Worm (Caenorhabditis elegans) whole organism, young adult: ENCODE results near the gene rga-3.
A peak's percentile ranks its signal among the peaks of the same experiment; 100 is the strongest.

Experiments used
- D2030.7 ChIP-seq: fragments of 200-800 bp; sonication (Bioruptor generic); IDR thresholded peaks from 2 replicates; pipeline ENCODE4 v1.3.6; 2022; ENCODE audit warnings: missing genetic modification reagents, missing genetic modification characterization, missing compliant biosample characterization
- F23B12.7 ChIP-seq: sonication (generic microtip); optimal IDR thresholded peaks from 2 replicates; lab custom pipeline; 2017; ENCODE audit warnings: missing genetic modification characterization, mild to moderate bottlenecking, missing compliant biosample characterization, antibody characterized with exemption, moderate library complexity; ENCODE audit not compliant: insufficient read depth
- F49E8.2 ChIP-seq: sonication (generic microtip); optimal IDR thresholded peaks from 3 replicates; lab custom pipeline; 2017; ENCODE audit warnings: missing genetic modification characterization, mild to moderate bottlenecking, missing compliant biosample characterization, antibody characterized with exemption, moderate library complexity; ENCODE audit not compliant: insufficient read depth
- F52B5.7 ChIP-seq: sonication (generic microtip); optimal IDR thresholded peaks from 2 replicates; lab custom pipeline; 2016; ENCODE audit warnings: mild to moderate bottlenecking, missing genetic modification characterization, missing compliant biosample characterization
- F55B11.4 ChIP-seq: sonication (generic microtip); optimal IDR thresholded peaks from 2 replicates; lab custom pipeline; 2016; ENCODE audit warnings: missing compliant biosample characterization, missing genetic modification characterization, borderline replicate concordance; ENCODE audit not compliant: insufficient read depth
- F57A8.1 ChIP-seq: fragments of 200-800 bp; sonication (Bioruptor generic); optimal IDR thresholded peaks from 2 replicates; lab custom pipeline; 2018; ENCODE audit warnings: mild to moderate bottlenecking, missing genetic modification characterization, moderate library complexity, missing compliant biosample characterization
- K11D2.4 ChIP-seq: fragments of 200-800 bp; sonication (Bioruptor generic); IDR thresholded peaks from 2 replicates; pipeline ENCODE4 v1.3.6; 2022; ENCODE audit warnings: missing genetic modification reagents, missing genetic modification characterization, missing compliant biosample characterization
- T07F8.4 ChIP-seq: sonication (generic microtip); optimal IDR thresholded peaks from 2 replicates; lab custom pipeline; 2016; ENCODE audit warnings: mild to moderate bottlenecking, missing genetic modification characterization, moderate library complexity, missing compliant biosample characterization
- Y53F4B.3 ChIP-seq: fragments of 200-800 bp; sonication (Bioruptor generic); IDR thresholded peaks from 2 replicates; pipeline ENCODE4 v1.3.6; 2022; ENCODE audit warnings: missing genetic modification reagents, missing genetic modification characterization, missing compliant biosample characterization
- Y53G8AR.9 ChIP-seq: fragments of 200-800 bp; sonication (Bioruptor generic); conservative IDR thresholded peaks from 2 replicates; pipeline ENCODE4 v1.3.6; 2022; ENCODE audit warnings: missing genetic modification reagents, missing genetic modification characterization, missing compliant biosample characterization
- aptf-2 ChIP-seq: fragments of 200-800 bp; sonication (Bioruptor generic); conservative IDR thresholded peaks from 2 replicates; pipeline ENCODE4 v1.3.6; 2022; ENCODE audit warnings: missing genetic modification reagents, missing genetic modification characterization, missing compliant biosample characterization
- aptf-3 ChIP-seq: fragments of 200-800 bp; sonication (Bioruptor generic); IDR thresholded peaks from 2 replicates; pipeline ENCODE4 v1.3.6; 2022; ENCODE audit warnings: missing genetic modification characterization, missing compliant biosample characterization
- attf-5 ChIP-seq: fragments of 200-800 bp; sonication (Bioruptor generic); optimal IDR thresholded peaks from 2 replicates; lab custom pipeline; 2018; ENCODE audit warnings: mild to moderate bottlenecking, missing genetic modification characterization, missing compliant biosample characterization
- cebp-1 ChIP-seq, 2 experiments: fragments of 200-800 bp in 1 of 2; sonication (Bioruptor generic) in 1 of 2; sonication (generic microtip) in 1 of 2; IDR thresholded peaks in 1 of 2; optimal IDR thresholded peaks in 1 of 2; 2 replicates each; pipeline versions ENCODE4 v1.3.6 to Lab custom; 2017 to 2022; ENCODE audit warnings: missing compliant biosample characterization in 2 of 2, missing genetic modification characterization in 2 of 2, mild to moderate bottlenecking in 1 of 2, missing genetic modification reagents in 1 of 2, moderate library complexity in 1 of 2
- cebp-2 ChIP-seq: fragments of 200-800 bp; sonication (Bioruptor generic); IDR thresholded peaks from 2 replicates; pipeline ENCODE4 v1.3.6; 2022; ENCODE audit warnings: missing genetic modification characterization, missing compliant biosample characterization
- ceh-79 ChIP-seq: sonication (generic microtip); optimal IDR thresholded peaks from 2 replicates; lab custom pipeline; 2017; ENCODE audit warnings: mild to moderate bottlenecking, missing genetic modification characterization, missing compliant biosample characterization
- dox-1 ChIP-seq: fragments of 200-800 bp; sonication (Bioruptor generic); IDR thresholded peaks from 2 replicates; pipeline ENCODE4 v1.3.6; 2022; ENCODE audit warnings: missing genetic modification reagents, missing genetic modification characterization, missing compliant biosample characterization
- dpff-1 ChIP-seq: sonication (generic microtip); optimal IDR thresholded peaks from 2 replicates; lab custom pipeline; 2017; ENCODE audit warnings: mild to moderate bottlenecking, missing genetic modification characterization, missing compliant biosample characterization
- egl-18 ChIP-seq: fragments of 200-800 bp; sonication (Bioruptor generic); IDR thresholded peaks from 2 replicates; pipeline ENCODE4 v1.3.6; 2022; ENCODE audit warnings: missing genetic modification reagents, missing genetic modification characterization, missing compliant biosample characterization
- egl-44 ChIP-seq: fragments of 200-800 bp; sonication (Bioruptor generic); IDR thresholded peaks from 2 replicates; pipeline ENCODE4 v1.3.6; 2022; ENCODE audit warnings: missing genetic modification reagents, missing genetic modification characterization, missing compliant biosample characterization
- ekl-4 ChIP-seq: fragments of 200-800 bp; sonication (Bioruptor generic); IDR thresholded peaks from 2 replicates; pipeline ENCODE4 v1.3.6; 2022; ENCODE audit warnings: missing genetic modification reagents, missing genetic modification characterization, missing compliant biosample characterization
- fkh-3 ChIP-seq: sonication (generic microtip); optimal IDR thresholded peaks from 2 replicates; lab custom pipeline; 2016; ENCODE audit warnings: mild to moderate bottlenecking, missing genetic modification characterization, missing compliant biosample characterization
- hlh-12 ChIP-seq: sonication (generic microtip); optimal IDR thresholded peaks from 2 replicates; lab custom pipeline; 2016; ENCODE audit warnings: missing genetic modification characterization, missing compliant biosample characterization
- hlh-26 ChIP-seq: fragments of 200-800 bp; sonication (Bioruptor generic); conservative IDR thresholded peaks from 2 replicates; pipeline ENCODE4 v1.3.6; 2022; ENCODE audit warnings: missing genetic modification reagents, missing genetic modification characterization, missing compliant biosample characterization
- hmg-1.2 ChIP-seq: fragments of 200-800 bp; sonication (Bioruptor generic); IDR thresholded peaks from 2 replicates; pipeline ENCODE4 v1.3.6; 2022; ENCODE audit warnings: missing genetic modification reagents, missing genetic modification characterization, missing compliant biosample characterization
- hsf-1 ChIP-seq: fragments of 200-800 bp; sonication (Bioruptor generic); IDR thresholded peaks from 2 replicates; pipeline ENCODE4 v1.3.6; 2022; ENCODE audit warnings: missing genetic modification reagents, missing genetic modification characterization, missing compliant biosample characterization
- lin-35 ChIP-seq, 3 experiments: fragments of 150-350 bp in 2 of 3; sonication (generic microtip) in 1 of 3; optimal IDR thresholded peaks; 2 replicates each; lab custom pipeline; 2014 to 2018; ENCODE audit warnings: missing biosample characterization in 3 of 3, missing genetic modification characterization in 3 of 3, missing genetic modification reagents in 3 of 3
- lin-54 ChIP-seq: fragments of 200-800 bp; sonication (Bioruptor generic); optimal IDR thresholded peaks from 2 replicates; lab custom pipeline; 2018; ENCODE audit warnings: mild to moderate bottlenecking, missing genetic modification characterization, missing compliant biosample characterization
- lsy-27 ChIP-seq: sonication (generic microtip); optimal IDR thresholded peaks from 2 replicates; lab custom pipeline; 2017; ENCODE audit warnings: missing genetic modification characterization, mild to moderate bottlenecking, missing compliant biosample characterization, antibody characterized with exemption, missing genotype, borderline replicate concordance; ENCODE audit not compliant: insufficient read depth
- madf-10 ChIP-seq: sonication (generic microtip); optimal IDR thresholded peaks from 2 replicates; lab custom pipeline; 2016; ENCODE audit warnings: mild to moderate bottlenecking, missing genetic modification characterization, missing compliant biosample characterization
- madf-3 ChIP-seq: fragments of 200-800 bp; sonication (Bioruptor generic); IDR thresholded peaks from 2 replicates; pipeline ENCODE4 v1.3.6; 2022; ENCODE audit warnings: missing genetic modification reagents, missing genetic modification characterization, missing compliant biosample characterization
- madf-6 ChIP-seq: fragments of 200-800 bp; sonication (Bioruptor generic); IDR thresholded peaks from 2 replicates; pipeline ENCODE4 v1.3.6; 2022; ENCODE audit warnings: missing genetic modification reagents, missing genetic modification characterization, missing compliant biosample characterization
- mes-4 ChIP-seq: sonication (generic microtip); optimal IDR thresholded peaks from 2 replicates; lab custom pipeline; 2016; ENCODE audit warnings: missing genotype, missing genetic modification characterization, missing compliant biosample characterization
- nhr-80 ChIP-seq: sonication (generic microtip); optimal IDR thresholded peaks from 2 replicates; lab custom pipeline; 2016; ENCODE audit warnings: missing genetic modification characterization, missing compliant biosample characterization
- nhr-90 ChIP-seq: sonication (generic microtip); optimal IDR thresholded peaks from 2 replicates; lab custom pipeline; 2016; ENCODE audit warnings: missing genotype, mild to moderate bottlenecking, missing genetic modification characterization, missing compliant biosample characterization
- repo-1 ChIP-seq: sonication (generic microtip); optimal IDR thresholded peaks from 2 replicates; lab custom pipeline; 2017; ENCODE audit warnings: mild to moderate bottlenecking, missing genetic modification characterization, missing compliant biosample characterization
- sdz-38 ChIP-seq: sonication (generic microtip); optimal IDR thresholded peaks from 2 replicates; lab custom pipeline; 2016; ENCODE audit warnings: missing genotype, missing genetic modification characterization, missing compliant biosample characterization
- snpc-1.1 ChIP-seq: sonication (generic microtip); optimal IDR thresholded peaks from 2 replicates; lab custom pipeline; 2017; ENCODE audit warnings: missing genetic modification characterization, mild to moderate bottlenecking, missing compliant biosample characterization, antibody characterized with exemption, moderate library complexity, missing genotype, missing genetic modification reagents; ENCODE audit not compliant: insufficient read depth
- snpc-1.3 ChIP-seq: sonication (generic microtip); optimal IDR thresholded peaks from 2 replicates; lab custom pipeline; 2017; ENCODE audit warnings: missing genetic modification characterization, mild to moderate bottlenecking, missing compliant biosample characterization, antibody characterized with exemption, moderate library complexity, missing genotype, missing genetic modification reagents; ENCODE audit not compliant: insufficient read depth
- snpc-3.4 ChIP-seq: sonication (generic microtip); optimal IDR thresholded peaks from 2 replicates; lab custom pipeline; 2017; ENCODE audit warnings: missing genetic modification characterization, mild to moderate bottlenecking, missing compliant biosample characterization, antibody characterized with exemption, moderate library complexity, missing genotype, missing genetic modification reagents
- snpc-4 ChIP-seq, 5 experiments: fragments of 150-350 bp in 1 of 5; sonication (generic microtip) in 4 of 5; optimal IDR thresholded peaks; 2 replicates each; lab custom pipeline; 2014 to 2018; ENCODE audit warnings: missing genetic modification characterization in 5 of 5, missing biosample characterization in 3 of 5, antibody characterized with exemption in 2 of 5, mild to moderate bottlenecking in 2 of 5, missing compliant biosample characterization in 2 of 5, missing genotype in 2 of 5, moderate library complexity in 2 of 5, missing genetic modification reagents in 1 of 5
- sptf-2 ChIP-seq: fragments of 200-800 bp; sonication (Bioruptor generic); optimal IDR thresholded peaks from 2 replicates; lab custom pipeline; 2018; ENCODE audit warnings: mild to moderate bottlenecking, missing genetic modification characterization, missing compliant biosample characterization
- tbx-9 ChIP-seq: sonication (generic microtip); optimal IDR thresholded peaks from 2 replicates; lab custom pipeline; 2016; ENCODE audit warnings: borderline replicate concordance, missing genetic modification characterization, inconsistent platforms, missing compliant biosample characterization
- tlf-1 ChIP-seq: fragments of 200-800 bp; sonication (Bioruptor generic); optimal IDR thresholded peaks from 2 replicates; lab custom pipeline; 2018; ENCODE audit warnings: mild to moderate bottlenecking, missing genetic modification characterization, missing compliant biosample characterization
- unc-62 ChIP-seq: fragments of 150-350 bp; optimal IDR thresholded peaks from 2 replicates; lab custom pipeline; 2014; ENCODE audit warnings: missing biosample characterization, missing genetic modification reagents, missing genetic modification characterization

rga-3 gene

ce11 chrV:5717237-5717935 lies at the start of gene rga-3 (continued):
- TF ChIP-seq Y53G8AR.9 (peak; percentile 66; the same call in 1 of the 2 replicates), aptf-3 (GFP tag; lab: Robert Waterston, UW) (no peak), T07F8.4 (tag; lab: Kevin White, UChicago) (no peak), F55B11.4 (tag; lab: Kevin White, UChicago) (no peak), snpc-1.1 (peak; percentile 82), egl-18 (no peak), F49E8.2 (peak; percentile 96), lsy-27 (tag; lab: Kevin White, UChicago) (no peak), hmg-1.2 (GFP tag; lab: Robert Waterston, UW) (peak; percentile 60), dox-1 (GFP tag; lab: Robert Waterston, UW) (peak; percentile 91), dpff-1 (no peak), hsf-1 (peak; percentile 82), D2030.7 (peak; percentile 98), snpc-4 (GFP tag; optimal IDR thresholded peaks at IDR 0.05; lab: Kevin White, UChicago) (peak; percentile 62), snpc-4 (tag; optimal IDR thresholded peaks at IDR 0.05; lab: Kevin White, UChicago) (peak in 3 of 4 experiments; percentile 49 to 68 (median 64)), snpc-3.4 (tag; lab: Kevin White, UChicago) (peak; percentile 95), lin-35 (GFP tag; optimal IDR thresholded peaks at IDR 0.05; lab: Kevin White, UChicago) (peak in 2 of 3 experiments; percentile 41 to 78), mes-4 (tag; lab: Kevin White, UChicago) (no peak), aptf-2 (GFP tag; lab: Robert Waterston, UW) (no peak), ceh-79 (no peak), F57A8.1 (no peak), F23B12.7 (tag; lab: Kevin White, UChicago) (peak; percentile 49), fkh-3 (tag; lab: Kevin White, UChicago) (no peak), Y53F4B.3 (GFP tag; lab: Robert Waterston, UW) (peak; percentile 58; the same call in 1 of the 2 replicates), attf-5 (GFP tag; lab: Kevin White, UChicago) (no peak), nhr-80 (no peak), nhr-90 (tag; lab: Kevin White, UChicago) (no peak), cebp-2 (GFP tag; lab: Robert Waterston, UW) (no peak), unc-62 (GFP tag; lab: Kevin White, UChicago) (no peak), repo-1 (no peak), ekl-4 (GFP tag; lab: Robert Waterston, UW) (peak; percentile 87), snpc-1.3 (tag; lab: Kevin White, UChicago) (peak; percentile 93), tlf-1 (GFP tag; lab: Kevin White, UChicago) (peak; percentile 91), sptf-2 (GFP tag; lab: Kevin White, UChicago) (no peak), sdz-38 (tag; lab: Kevin White, UChicago) (no peak), tbx-9 (tag; lab: Kevin White, UChicago) (no peak), cebp-1 (GFP tag; IDR thresholded peaks at IDR 0.05; lab: Robert Waterston, UW) (no peak), cebp-1 (tag; optimal IDR thresholded peaks at IDR 0.05; lab: Kevin White, UChicago) (peak; percentile 8), lin-54 (peak; percentile 93), madf-3 (GFP tag; lab: Robert Waterston, UW) (peak; percentile 91), hlh-26 (no peak), K11D2.4 (GFP tag; lab: Robert Waterston, UW) (no peak), F52B5.7 (tag; lab: Kevin White, UChicago) (no peak), egl-44 (no peak), madf-10 (tag; lab: Kevin White, UChicago) (no peak), madf-6 (GFP tag; lab: Robert Waterston, UW) (peak; percentile 99), hlh-12 (tag; lab: Kevin White, UChicago) (no peak)
